Fruit fly (Drosophila melanogaster) whole organism, embryonic: ENCODE data around the gene Lsm12a.

Experiments
- Atf-2 ChIP-seq: fragments of 200-800 bp; sonication (Bioruptor generic); optimal IDR thresholded peaks from 2 replicates; lab custom pipeline; 2016; ENCODE audit warnings: missing biosample characterization, missing genetic modification characterization
- CG10462 ChIP-seq: fragments of 200-800 bp; sonication (Bioruptor generic); optimal IDR thresholded peaks from 2 replicates; lab custom pipeline; 2016; ENCODE audit warnings: missing biosample characterization, missing genetic modification characterization
- CG10979 ChIP-seq: fragments of 200-800 bp; sonication (Bioruptor generic); optimal IDR thresholded peaks from 2 replicates; lab custom pipeline; 2018; ENCODE audit warnings: missing biosample characterization, mild to moderate bottlenecking, missing genetic modification characterization, moderate library complexity
- CG11456 ChIP-seq: fragments of 200-800 bp; sonication (Bioruptor generic); IDR thresholded peaks from 3 replicates; pipeline ENCODE4 v1.3.6; 2022; ENCODE audit warnings: missing biosample characterization, missing genetic modification characterization
- CG11504 ChIP-seq: fragments of 200-800 bp; sonication (Bioruptor generic); optimal IDR thresholded peaks from 3 replicates; lab custom pipeline; 2019; ENCODE audit warnings: missing biosample characterization, mild to moderate bottlenecking, missing genetic modification characterization, moderate library complexity
- CG11695 ChIP-seq: fragments of 200-800 bp; sonication (Bioruptor generic); IDR thresholded peaks from 3 replicates; pipeline ENCODE4 v1.3.6; 2022; ENCODE audit warnings: missing biosample characterization, missing genetic modification characterization
- CG11696 ChIP-seq: fragments of 200-800 bp; sonication (Bioruptor generic); IDR thresholded peaks from 2 replicates; pipeline ENCODE4 v1.3.6; 2022; ENCODE audit warnings: missing biosample characterization, missing genetic modification characterization
- CG11723 ChIP-seq: fragments of 200-800 bp; sonication (Bioruptor generic); optimal IDR thresholded peaks from 2 replicates; lab custom pipeline; 2017; ENCODE audit warnings: missing biosample characterization, mild to moderate bottlenecking, missing genetic modification characterization
- CG12744 ChIP-seq: fragments of 200-800 bp; sonication (Bioruptor generic); optimal IDR thresholded peaks from 2 replicates; lab custom pipeline; 2016; ENCODE audit warnings: missing biosample characterization, missing genetic modification characterization
- CG13296 ChIP-seq: fragments of 200-800 bp; sonication (Bioruptor generic); optimal IDR thresholded peaks from 3 replicates; lab custom pipeline; 2018; ENCODE audit warnings: missing biosample characterization, mild to moderate bottlenecking, missing genetic modification characterization
- CG13894 ChIP-seq: fragments of 200-800 bp; sonication (Bioruptor generic); optimal IDR thresholded peaks from 3 replicates; lab custom pipeline; 2018; ENCODE audit warnings: missing biosample characterization, mild to moderate bottlenecking, missing genetic modification characterization, moderate library complexity
- CG17612 ChIP-seq: fragments of 200-800 bp; sonication (Bioruptor generic); IDR thresholded peaks from 2 replicates; pipeline ENCODE4 v1.3.6; 2022; ENCODE audit warnings: missing biosample characterization, missing genetic modification characterization
- CG1792 ChIP-seq: fragments of 200-800 bp; sonication (Bioruptor generic); optimal IDR thresholded peaks from 2 replicates; lab custom pipeline; 2016; ENCODE audit warnings: missing biosample characterization, missing genetic modification characterization
- CG18262 ChIP-seq: fragments of 200-800 bp; optimal IDR thresholded peaks from 3 replicates; lab custom pipeline; 2019; ENCODE audit warnings: missing biosample characterization, mild to moderate bottlenecking, missing genetic modification characterization, moderate library complexity
- CG18476 ChIP-seq: fragments of 200-800 bp; sonication (Bioruptor generic); optimal IDR thresholded peaks from 2 replicates; lab custom pipeline; 2016; ENCODE audit warnings: missing biosample characterization, mild to moderate bottlenecking, missing genetic modification characterization
- CG2120 ChIP-seq: fragments of 200-800 bp; sonication (Bioruptor generic); optimal IDR thresholded peaks from 3 replicates; lab custom pipeline; 2016; ENCODE audit warnings: missing biosample characterization, missing genetic modification characterization
- CG8924 ChIP-seq: fragments of 200-800 bp; optimal IDR thresholded peaks from 3 replicates; lab custom pipeline; 2019; ENCODE audit warnings: missing biosample characterization, mild to moderate bottlenecking, missing genetic modification characterization, moderate library complexity
- D19A ChIP-seq: fragments of 200-800 bp; optimal IDR thresholded peaks from 3 replicates; lab custom pipeline; 2019; ENCODE audit warnings: missing biosample characterization, mild to moderate bottlenecking, missing genetic modification characterization, moderate library complexity
- Deaf1 ChIP-seq: fragments of 200-800 bp; optimal IDR thresholded peaks from 3 replicates; lab custom pipeline; 2019; ENCODE audit warnings: missing biosample characterization, mild to moderate bottlenecking, missing genetic modification characterization, moderate library complexity
- Fer1 ChIP-seq: fragments of 200-800 bp; sonication (Bioruptor generic); optimal IDR thresholded peaks from 2 replicates; lab custom pipeline; 2017; ENCODE audit warnings: missing biosample characterization, mild to moderate bottlenecking, missing genetic modification characterization
- HLH4C ChIP-seq: fragments of 200-800 bp; sonication (Bioruptor generic); IDR thresholded peaks from 3 replicates; pipeline ENCODE4 v1.3.6; 2022; ENCODE audit warnings: missing biosample characterization, missing genetic modification characterization; ENCODE audit not compliant: partially characterized antibody
- Jarid2 ChIP-seq: fragments of 200-800 bp; sonication (Bioruptor generic); optimal IDR thresholded peaks from 3 replicates; lab custom pipeline; 2017; ENCODE audit warnings: mild to moderate bottlenecking, missing biosample characterization, missing genetic modification reagents, missing genetic modification characterization
- Neu2 ChIP-seq: fragments of 200-800 bp; sonication (Bioruptor generic); optimal IDR thresholded peaks from 3 replicates; lab custom pipeline; 2016; ENCODE audit warnings: missing biosample characterization, missing genetic modification characterization, borderline replicate concordance
- PHDP ChIP-seq: fragments of 200-800 bp; sonication (Bioruptor generic); optimal IDR thresholded peaks from 3 replicates; lab custom pipeline; 2018; ENCODE audit warnings: missing biosample characterization, mild to moderate bottlenecking, missing genetic modification characterization, moderate library complexity
- Sin3A ChIP-seq: fragments of >200 bp; optimal IDR thresholded peaks from 2 replicates; lab custom pipeline; 2018
- Ssrp ChIP-seq: fragments of 200-800 bp; sonication (Bioruptor generic); optimal IDR thresholded peaks from 2 replicates; lab custom pipeline; 2018; ENCODE audit warnings: missing biosample characterization, mild to moderate bottlenecking, missing genetic modification characterization, moderate library complexity
- YL-1 ChIP-seq: fragments of 200-800 bp; sonication (Bioruptor generic); optimal IDR thresholded peaks from 3 replicates; lab custom pipeline; 2017; ENCODE audit warnings: missing biosample characterization, mild to moderate bottlenecking, missing genetic modification characterization
- ab ChIP-seq: fragments of 200-800 bp; sonication (Bioruptor generic); optimal IDR thresholded peaks from 2 replicates; lab custom pipeline; 2016; ENCODE audit warnings: missing biosample characterization, missing genetic modification characterization
- ap ChIP-seq: fragments of 200-800 bp; sonication (Bioruptor generic); IDR thresholded peaks from 2 replicates; pipeline ENCODE4 v1.3.6; 2022; ENCODE audit warnings: missing biosample characterization, missing genetic modification characterization
- ase ChIP-seq: fragments of 200-800 bp; sonication (Bioruptor generic); IDR thresholded peaks from 3 replicates; pipeline ENCODE4 v1.3.6; 2022; ENCODE audit warnings: missing biosample characterization, missing genetic modification characterization
- ash1 ChIP-seq: fragments of 200-800 bp; sonication (Bioruptor generic); optimal IDR thresholded peaks from 2 replicates; lab custom pipeline; 2018; ENCODE audit warnings: missing biosample characterization, mild to moderate bottlenecking, missing genetic modification characterization
- bcd ChIP-seq: fragments of 200-800 bp; sonication (Bioruptor generic); optimal IDR thresholded peaks from 2 replicates; lab custom pipeline; 2017; ENCODE audit warnings: missing biosample characterization, mild to moderate bottlenecking, missing genetic modification characterization
- crc ChIP-seq: fragments of 200-800 bp; sonication (Bioruptor generic); optimal IDR thresholded peaks from 2 replicates; lab custom pipeline; 2016; ENCODE audit warnings: missing biosample characterization, missing genetic modification characterization
- emc ChIP-seq: fragments of 200-800 bp; sonication (Bioruptor generic); optimal IDR thresholded peaks from 2 replicates; lab custom pipeline; 2016; ENCODE audit warnings: missing biosample characterization, missing genetic modification characterization
- fd64A ChIP-seq: fragments of 200-800 bp; sonication (Bioruptor generic); optimal IDR thresholded peaks from 3 replicates; lab custom pipeline; 2018; ENCODE audit warnings: missing biosample characterization, mild to moderate bottlenecking, missing genetic modification characterization
- ftz-f1 ChIP-seq: fragments of 200-800 bp; sonication (Bioruptor generic); optimal IDR thresholded peaks from 2 replicates; lab custom pipeline; 2016; ENCODE audit warnings: missing biosample characterization, missing genetic modification characterization
- gro ChIP-seq: fragments of 200-800 bp; sonication (Bioruptor generic); optimal IDR thresholded peaks from 2 replicates; lab custom pipeline; 2016; ENCODE audit warnings: missing biosample characterization, missing genetic modification characterization
- ham ChIP-seq: fragments of 200-800 bp; sonication (Bioruptor generic); IDR thresholded peaks from 2 replicates; pipeline ENCODE4 v1.3.6; 2022; ENCODE audit warnings: missing biosample characterization, missing genetic modification characterization
- her ChIP-seq: fragments of 200-800 bp; sonication (Bioruptor generic); optimal IDR thresholded peaks from 2 replicates; lab custom pipeline; 2016; ENCODE audit warnings: missing biosample characterization, missing genetic modification characterization
- kay ChIP-seq: fragments of 200-800 bp; sonication (Bioruptor generic); optimal IDR thresholded peaks from 2 replicates; lab custom pipeline; 2016; ENCODE audit warnings: missing biosample characterization, missing genetic modification characterization
- nerfin-1 ChIP-seq: fragments of 200-800 bp; sonication (Bioruptor generic); optimal IDR thresholded peaks from 3 replicates; lab custom pipeline; 2019; ENCODE audit warnings: missing biosample characterization, mild to moderate bottlenecking, missing genetic modification characterization, moderate library complexity
- nmo ChIP-seq: fragments of 200-800 bp; sonication (Bioruptor generic); optimal IDR thresholded peaks from 2 replicates; lab custom pipeline; 2018; ENCODE audit warnings: missing biosample characterization, mild to moderate bottlenecking, missing genetic modification characterization, moderate library complexity
- pfk ChIP-seq: fragments of 200-800 bp; sonication (Bioruptor generic); optimal IDR thresholded peaks from 2 replicates; lab custom pipeline; 2018; ENCODE audit warnings: missing biosample characterization, mild to moderate bottlenecking, missing genetic modification characterization, moderate library complexity
- schlank ChIP-seq: fragments of 200-800 bp; sonication (Bioruptor generic); optimal IDR thresholded peaks from 2 replicates; lab custom pipeline; 2018; ENCODE audit warnings: missing biosample characterization, mild to moderate bottlenecking, missing genetic modification characterization
- sd ChIP-seq: fragments of 200-800 bp; sonication (Bioruptor generic); optimal IDR thresholded peaks from 3 replicates; lab custom pipeline; 2018; ENCODE audit warnings: missing biosample characterization, mild to moderate bottlenecking, missing genetic modification characterization, moderate library complexity
- sqz ChIP-seq: fragments of 200-800 bp; sonication (Bioruptor generic); optimal IDR thresholded peaks from 3 replicates; lab custom pipeline; 2018; ENCODE audit warnings: missing biosample characterization, mild to moderate bottlenecking, missing genetic modification characterization
- toy ChIP-seq: fragments of 200-800 bp; sonication (Bioruptor generic); IDR thresholded peaks from 2 replicates; pipeline ENCODE4 v1.3.6; 2022; ENCODE audit warnings: missing biosample characterization, missing genetic modification characterization
- trh ChIP-seq: fragments of 200-800 bp; sonication (Bioruptor generic); optimal IDR thresholded peaks from 2 replicates; lab custom pipeline; 2016; ENCODE audit warnings: missing biosample characterization, missing genetic modification characterization
- wdn ChIP-seq: fragments of 200-800 bp; sonication (Bioruptor generic); IDR thresholded peaks from 2 replicates; pipeline ENCODE4 v1.3.6; 2022; ENCODE audit warnings: missing biosample characterization, missing genetic modification characterization
- zen2 ChIP-seq: fragments of 200-800 bp; sonication (Bioruptor generic); IDR thresholded peaks from 3 replicates; pipeline ENCODE4 v1.3.6; 2022; ENCODE audit warnings: missing biosample characterization, missing genetic modification characterization; ENCODE audit not compliant: partially characterized antibody
- zf30C ChIP-seq: fragments of 200-800 bp; sonication (Bioruptor generic); optimal IDR thresholded peaks from 3 replicates; lab custom pipeline; 2018; ENCODE audit warnings: missing biosample characterization, mild to moderate bottlenecking, missing genetic modification characterization

Gene Lsm12a

dm6 chrX:12014800-12015389, 3.5 kb upstream of the Lsm12a start (continued):
- TF ChIP-seq CG12744 (GFP tag; lab: Kevin White, UChicago), result no peak
- peak; percentile 37 for TF ChIP-seq PHDP (tag; lab: Kevin White, UChicago)
- TF ChIP-seq sd (tag; lab: Kevin White, UChicago), result no peak
- TF ChIP-seq CG17612, result no peak
- peak; percentile 29; the same call in 1 of the 2 replicates for TF ChIP-seq ap (GFP tag; lab: Robert Waterston, UW)
- TF ChIP-seq zen2 (GFP tag; lab: Robert Waterston, UW), result no peak
- no peak for TF ChIP-seq pfk (GFP tag; lab: Kevin White, UChicago)
- TF ChIP-seq CG10979 (tag; lab: Kevin White, UChicago), result peak; percentile 46
- TF ChIP-seq Jarid2 (GFP tag; lab: Kevin White, UChicago), result no peak
- TF ChIP-seq CG13894 (tag; lab: Kevin White, UChicago), result no peak
- TF ChIP-seq trh, result no peak
- TF ChIP-seq Atf-2 (GFP tag; lab: Kevin White, UChicago), result peak; percentile 13
- peak; percentile 23 for TF ChIP-seq crc
- no peak for TF ChIP-seq YL-1 (GFP tag; lab: Kevin White, UChicago)
- TF ChIP-seq wdn, result no peak
- TF ChIP-seq kay (GFP tag; lab: Kevin White, UChicago), result no peak
- TF ChIP-seq CG10462 (GFP tag; lab: Kevin White, UChicago), result no peak
- TF ChIP-seq nerfin-1 (tag; lab: Kevin White, UChicago), result no peak
- TF ChIP-seq HLH4C (GFP tag; lab: Robert Waterston, UW), result no peak
- peak; percentile 21 for TF ChIP-seq bcd
- no peak for TF ChIP-seq sqz (GFP tag; lab: Kevin White, UChicago)
- peak; percentile 6 for TF ChIP-seq CG8924
- TF ChIP-seq Neu2 (GFP tag; lab: Kevin White, UChicago), result no peak
- no peak for TF ChIP-seq ash1 (GFP tag; lab: Kevin White, UChicago)
- TF ChIP-seq CG18476 (GFP tag; lab: Kevin White, UChicago), result peak; percentile 7
- TF ChIP-seq D19A (tag; lab: Kevin White, UChicago), result peak; percentile 10
- TF ChIP-seq CG11696, result no peak; the same call in 1 of the 2 replicates
- TF ChIP-seq Deaf1 (tag; lab: Kevin White, UChicago), result no peak
- no peak for TF ChIP-seq ab (GFP tag; lab: Kevin White, UChicago)
- TF ChIP-seq ftz-f1 (GFP tag; lab: Kevin White, UChicago), result no peak
- no peak for TF ChIP-seq CG11504 (tag; lab: Kevin White, UChicago)
- no peak for TF ChIP-seq ham
- peak; percentile 46 for TF ChIP-seq CG18262 (tag; lab: Kevin White, UChicago)
- no peak for TF ChIP-seq CG11723 (GFP tag; lab: Kevin White, UChicago)
- no peak for TF ChIP-seq Fer1
- peak; percentile 29 for TF ChIP-seq CG2120
- TF ChIP-seq gro (GFP tag; lab: Kevin White, UChicago), result no peak
- TF ChIP-seq toy (GFP tag; lab: Robert Waterston, UW), result no peak
- TF ChIP-seq zf30C (GFP tag; lab: Kevin White, UChicago), result no peak
- no peak for TF ChIP-seq CG1792
- peak; percentile 1 for TF ChIP-seq Ssrp (tag; lab: Kevin White, UChicago)
- no peak for TF ChIP-seq CG13296
- peak; percentile 22 for TF ChIP-seq nmo (GFP tag; lab: Kevin White, UChicago)
- TF ChIP-seq CG11695 (GFP tag; lab: Robert Waterston, UW), result 0 out of 3 replicates have a peak, but pooled peaks have one; percentile 18
- no peak for TF ChIP-seq schlank (tag; lab: Kevin White, UChicago)
- 0 out of 3 replicates have a peak, but pooled peaks have one; percentile 8 for TF ChIP-seq CG11456 (GFP tag; lab: Robert Waterston, UW)
- TF ChIP-seq ase (GFP tag; lab: Robert Waterston, UW), result peak; percentile 40; the same call in 1 of the 3 replicates
- no peak for TF ChIP-seq fd64A (GFP tag; lab: Kevin White, UChicago)
- no peak for TF ChIP-seq Sin3A (lab: Kevin White, UChicago)
- no peak for TF ChIP-seq emc (GFP tag; lab: Kevin White, UChicago)
- no peak for TF ChIP-seq her (GFP tag; lab: Kevin White, UChicago)
